Worm (Caenorhabditis elegans) whole organism, L2 larva: Measurements from ENCODE around the gene wrt-7.

Source experiments
- alr-1 ChIP-seq: fragments of 150-350 bp; optimal IDR thresholded peaks from 2 replicates; lab custom pipeline; 2014; ENCODE audit warnings: missing biosample characterization, missing genetic modification characterization
- aly-2 ChIP-seq: fragments of 150-350 bp; optimal IDR thresholded peaks from 2 replicates; lab custom pipeline; 2014; ENCODE audit warnings: missing biosample characterization, missing genetic modification characterization
- ama-1 ChIP-seq: fragments of 150-350 bp; optimal IDR thresholded peaks from 2 replicates; lab custom pipeline; 2018; ENCODE audit warnings: inconsistent platforms
- blmp-1 ChIP-seq: sonication (generic microtip); optimal IDR thresholded peaks from 2 replicates; lab custom pipeline; 2017; ENCODE audit warnings: missing genetic modification characterization, mild to moderate bottlenecking, missing compliant biosample characterization, antibody characterized with exemption, moderate library complexity; ENCODE audit not compliant: insufficient read depth
- gmeb-1 ChIP-seq: fragments of 150-350 bp; optimal IDR thresholded peaks from 2 replicates; lab custom pipeline; 2014; ENCODE audit warnings: missing biosample characterization, missing genetic modification characterization
- mdl-1 ChIP-seq, 2 experiments: fragments of 150-350 bp in 1 of 2; sonication (generic microtip) in 1 of 2; optimal IDR thresholded peaks; 2 replicates each; lab custom pipeline; 2017; ENCODE audit warnings: missing biosample characterization in 2 of 2, missing genetic modification characterization in 2 of 2
- nhr-11 ChIP-seq: fragments of 150-350 bp; optimal IDR thresholded peaks from 2 replicates; lab custom pipeline; 2014; ENCODE audit warnings: missing biosample characterization, missing genetic modification characterization
- nhr-6 ChIP-seq: fragments of 150-350 bp; optimal IDR thresholded peaks from 2 replicates; lab custom pipeline; 2014; ENCODE audit warnings: missing biosample characterization, missing genetic modification characterization
- nhr-77 ChIP-seq: fragments of 150-350 bp; optimal IDR thresholded peaks from 2 replicates; lab custom pipeline; 2014; ENCODE audit warnings: missing biosample characterization, missing genetic modification characterization
- sem-4 ChIP-seq: fragments of 150-350 bp; optimal IDR thresholded peaks from 2 replicates; lab custom pipeline; 2014; ENCODE audit warnings: missing biosample characterization, missing genetic modification reagents, missing genetic modification characterization
- skn-1 ChIP-seq: sonication (generic microtip); optimal IDR thresholded peaks from 2 replicates; lab custom pipeline; 2017; ENCODE audit warnings: missing biosample characterization, missing genetic modification characterization
- sma-3 ChIP-seq: sonication (generic microtip); optimal IDR thresholded peaks from 2 replicates; lab custom pipeline; 2016; ENCODE audit warnings: missing genetic modification reagents, missing genetic modification characterization, missing compliant biosample characterization
- unc-55 ChIP-seq: fragments of 150-350 bp; sonication (generic microtip); optimal IDR thresholded peaks from 3 replicates; lab custom pipeline; 2014; ENCODE audit warnings: missing biosample characterization, missing genetic modification reagents, missing genetic modification characterization
- ztf-11 ChIP-seq: sonication (generic microtip); optimal IDR thresholded peaks from 2 replicates; lab custom pipeline; 2017; ENCODE audit warnings: missing biosample characterization, missing genetic modification characterization

ce11 chrV:15285984-15286383 lies 51.3 kb downstream of the wrt-7 start:
- no peak for TF ChIP-seq unc-55 (GFP tag; lab: Kevin White, UChicago)
- no peak for TF ChIP-seq nhr-11 (tag; lab: Kevin White, UChicago)
- TF ChIP-seq aly-2 (tag; lab: Kevin White, UChicago): no peak
- no peak for TF ChIP-seq gmeb-1 (tag; lab: Kevin White, UChicago)
- no peak for TF ChIP-seq sma-3 (GFP tag; lab: Kevin White, UChicago)
- no peak for TF ChIP-seq nhr-77 (tag; lab: Kevin White, UChicago)
- TF ChIP-seq ztf-11 (tag; lab: Kevin White, UChicago): no peak
- no peak for TF ChIP-seq ama-1 (lab: Kevin White, UChicago)
- no peak for TF ChIP-seq alr-1
- no peak for TF ChIP-seq mdl-1 (tag; optimal IDR thresholded peaks at IDR 0.05; lab: Kevin White, UChicago)
- TF ChIP-seq blmp-1 (tag; lab: Kevin White, UChicago): no peak
- TF ChIP-seq sem-4: no peak
- TF ChIP-seq nhr-6 (tag; lab: Kevin White, UChicago): no peak
- TF ChIP-seq skn-1 (tag; lab: Kevin White, UChicago): no peak
